Fruit fly (Drosophila melanogaster) whole organism, prepupa: ENCODE data around the gene fd96Ca.

Experiments used
- Ets96B ChIP-seq: fragments of 200-800 bp; optimal IDR thresholded peaks from 2 replicates; lab custom pipeline; 2019; ENCODE audit warnings: missing biosample characterization, mild to moderate bottlenecking, missing genetic modification characterization, moderate library complexity
- Hr38 ChIP-seq: sonication (Bioruptor generic); optimal IDR thresholded peaks from 2 replicates; lab custom pipeline; 2016; ENCODE audit warnings: missing biosample characterization, missing genetic modification characterization
- fd85E ChIP-seq: fragments of 200-800 bp; sonication (Bioruptor generic); optimal IDR thresholded peaks from 3 replicates; lab custom pipeline; 2016; ENCODE audit warnings: missing biosample characterization, missing genetic modification characterization
- salr ChIP-seq, 2 experiments: fragments of 200-800 bp; sonication (Bioruptor generic); optimal IDR thresholded peaks; 3 replicates each; lab custom pipeline; 2016 to 2018; ENCODE audit warnings: missing biosample characterization in 2 of 2, missing genetic modification characterization in 2 of 2, mild to moderate bottlenecking in 1 of 2

dm6 chr3R:25039028-25039476 lies 43.4 kb upstream of the fd96Ca start, which contains the start of the genes Ythdf and bai:
- TF ChIP-seq salr (GFP tag; optimal IDR thresholded peaks at IDR 0.05; lab: Kevin White, UChicago): no peak
- no peak for TF ChIP-seq Hr38 (GFP tag; lab: Kevin White, UChicago)
- no peak for TF ChIP-seq Ets96B (tag; lab: Kevin White, UChicago)
- no peak for TF ChIP-seq fd85E (GFP tag; lab: Kevin White, UChicago)
